Fruit fly (Drosophila melanogaster) whole organism, embryonic: ENCODE measurements around the gene fred.

Experiments
- Bgb ChIP-seq: fragments of 200-800 bp; sonication (Bioruptor generic); IDR thresholded peaks from 2 replicates; pipeline ENCODE4 v1.3.6; 2022; ENCODE audit warnings: missing biosample characterization, missing genetic modification characterization; ENCODE audit not compliant: partially characterized antibody
- CG11504 ChIP-seq: fragments of 200-800 bp; sonication (Bioruptor generic); optimal IDR thresholded peaks from 3 replicates; lab custom pipeline; 2019; ENCODE audit warnings: missing biosample characterization, mild to moderate bottlenecking, missing genetic modification characterization, moderate library complexity
- CG1233 ChIP-seq: fragments of 200-800 bp; sonication (Bioruptor generic); optimal IDR thresholded peaks from 4 replicates; lab custom pipeline; 2018; ENCODE audit warnings: missing biosample characterization, mild to moderate bottlenecking, missing genetic modification characterization
- CG12942 ChIP-seq: fragments of 200-800 bp; sonication (Bioruptor generic); optimal IDR thresholded peaks from 3 replicates; lab custom pipeline; 2016; ENCODE audit warnings: missing biosample characterization, missing genetic modification characterization
- CG14441 ChIP-seq: fragments of 200-800 bp; sonication (Bioruptor generic); IDR thresholded peaks from 2 replicates; pipeline ENCODE4 v1.3.6; 2022; ENCODE audit warnings: missing biosample characterization, missing genetic modification characterization
- CG14710 ChIP-seq: fragments of 200-800 bp; sonication (Bioruptor generic); optimal IDR thresholded peaks from 3 replicates; lab custom pipeline; 2019; ENCODE audit warnings: missing biosample characterization, mild to moderate bottlenecking, missing genetic modification characterization, moderate library complexity
- CG16815 ChIP-seq: fragments of 200-800 bp; sonication (Bioruptor generic); optimal IDR thresholded peaks from 3 replicates; lab custom pipeline; 2017; ENCODE audit warnings: missing biosample characterization, mild to moderate bottlenecking, missing genetic modification characterization
- CG17612 ChIP-seq: fragments of 200-800 bp; sonication (Bioruptor generic); IDR thresholded peaks from 2 replicates; pipeline ENCODE4 v1.3.6; 2022; ENCODE audit warnings: missing biosample characterization, missing genetic modification characterization
- CG17829 ChIP-seq: fragments of 200-800 bp; optimal IDR thresholded peaks from 2 replicates; lab custom pipeline; 2019; ENCODE audit warnings: missing biosample characterization, mild to moderate bottlenecking, missing genetic modification characterization, moderate library complexity
- CG2120 ChIP-seq: fragments of 200-800 bp; sonication (Bioruptor generic); optimal IDR thresholded peaks from 3 replicates; lab custom pipeline; 2016; ENCODE audit warnings: missing biosample characterization, missing genetic modification characterization
- CG2202 ChIP-seq: fragments of 200-800 bp; sonication (Bioruptor generic); optimal IDR thresholded peaks from 2 replicates; lab custom pipeline; 2018; ENCODE audit warnings: missing biosample characterization, mild to moderate bottlenecking, missing genetic modification characterization
- CG30431 ChIP-seq: fragments of 200-800 bp; sonication (Bioruptor generic); optimal IDR thresholded peaks from 2 replicates; lab custom pipeline; 2017; ENCODE audit warnings: missing biosample characterization, missing genetic modification characterization
- CG42726 ChIP-seq: fragments of 200-800 bp; sonication (Bioruptor generic); IDR thresholded peaks from 2 replicates; pipeline ENCODE4 v1.3.6; 2022; ENCODE audit warnings: missing biosample characterization, missing genetic modification characterization; ENCODE audit not compliant: partially characterized antibody
- CG6175 ChIP-seq: fragments of 200-800 bp; sonication (Bioruptor generic); IDR thresholded peaks from 3 replicates; pipeline ENCODE4 v1.3.6; 2022; ENCODE audit warnings: missing biosample characterization, missing genetic modification characterization
- CG6791 ChIP-seq: fragments of 200-800 bp; sonication (Bioruptor generic); IDR thresholded peaks from 3 replicates; pipeline ENCODE4 v1.3.6; 2022; ENCODE audit warnings: missing biosample characterization, missing genetic modification characterization; ENCODE audit not compliant: partially characterized antibody
- CG7357 ChIP-seq: fragments of 200-800 bp; sonication (Bioruptor generic); IDR thresholded peaks from 3 replicates; pipeline ENCODE4 v1.3.6; 2022; ENCODE audit warnings: missing biosample characterization, missing genetic modification characterization
- CG9817 ChIP-seq: fragments of 200-800 bp; sonication (Bioruptor generic); optimal IDR thresholded peaks from 2 replicates; lab custom pipeline; 2018; ENCODE audit warnings: missing biosample characterization, mild to moderate bottlenecking, missing genetic modification characterization, moderate library complexity
- CTCF ChIP-seq: fragments of 200-800 bp; sonication (Bioruptor generic); optimal IDR thresholded peaks from 2 replicates; lab custom pipeline; 2017; ENCODE audit warnings: missing biosample characterization, mild to moderate bottlenecking, missing genetic modification characterization, moderate library complexity
- CoRest ChIP-seq: fragments of 200-800 bp; sonication (Bioruptor generic); optimal IDR thresholded peaks from 3 replicates; lab custom pipeline; 2018; ENCODE audit warnings: missing biosample characterization, mild to moderate bottlenecking, missing genetic modification characterization, moderate library complexity
- E2f1 ChIP-seq: fragments of 200-800 bp; sonication (Bioruptor generic); IDR thresholded peaks from 2 replicates; pipeline ENCODE4 v1.3.6; 2022; ENCODE audit warnings: missing biosample characterization, missing genetic modification characterization
- Ets65A ChIP-seq: fragments of 200-800 bp; sonication (Bioruptor generic); peaks from one replicate; lab custom pipeline; 2016; ENCODE audit warnings: missing biosample characterization, missing genetic modification characterization
- Ets97D ChIP-seq: fragments of 200-800 bp; sonication (Bioruptor generic); optimal IDR thresholded peaks from 3 replicates; lab custom pipeline; 2016; ENCODE audit warnings: missing biosample characterization, missing genetic modification characterization
- H2.0 ChIP-seq: fragments of 200-800 bp; sonication (Bioruptor generic); IDR thresholded peaks from 2 replicates; pipeline ENCODE4 v1.3.6; 2022; ENCODE audit warnings: missing biosample characterization, missing genetic modification characterization
- HLH4C ChIP-seq: fragments of 200-800 bp; sonication (Bioruptor generic); IDR thresholded peaks from 3 replicates; pipeline ENCODE4 v1.3.6; 2022; ENCODE audit warnings: missing biosample characterization, missing genetic modification characterization; ENCODE audit not compliant: partially characterized antibody
- HLHmδ ChIP-seq: fragments of 200-800 bp; sonication (Bioruptor generic); optimal IDR thresholded peaks from 2 replicates; lab custom pipeline; 2018; ENCODE audit warnings: missing biosample characterization, mild to moderate bottlenecking, missing genetic modification characterization, moderate library complexity
- HmgD ChIP-seq: fragments of 200-800 bp; sonication (Bioruptor generic); optimal IDR thresholded peaks from 3 replicates; lab custom pipeline; 2016; ENCODE audit warnings: missing biosample characterization, missing genetic modification characterization
- Mad ChIP-seq: fragments of 200-800 bp; sonication (Bioruptor generic); optimal IDR thresholded peaks from 2 replicates; lab custom pipeline; 2016; ENCODE audit warnings: missing biosample characterization, missing genetic modification characterization
- Max ChIP-seq: fragments of 200-800 bp; sonication (Bioruptor generic); optimal IDR thresholded peaks from 2 replicates; lab custom pipeline; 2016; ENCODE audit warnings: missing biosample characterization, mild to moderate bottlenecking, missing genetic modification characterization
- Med ChIP-seq: fragments of 200-800 bp; sonication (Bioruptor generic); peaks from one replicate; lab custom pipeline; 2016; ENCODE audit warnings: missing biosample characterization, missing genetic modification characterization, mild to moderate bottlenecking, inconsistent platforms, moderate library complexity
- Meics ChIP-seq: fragments of 200-800 bp; sonication (Bioruptor generic); optimal IDR thresholded peaks from 2 replicates; lab custom pipeline; 2017; ENCODE audit warnings: missing biosample characterization, mild to moderate bottlenecking, missing genetic modification characterization
- Myb ChIP-seq: fragments of 200-800 bp; sonication (Bioruptor generic); optimal IDR thresholded peaks from 2 replicates; lab custom pipeline; 2016; ENCODE audit warnings: missing biosample characterization, missing genetic modification characterization
- NC2β ChIP-seq: fragments of 200-800 bp; sonication (Bioruptor generic); optimal IDR thresholded peaks from 2 replicates; lab custom pipeline; 2016; ENCODE audit warnings: missing biosample characterization, missing genetic modification characterization
- Neu2 ChIP-seq: fragments of 200-800 bp; sonication (Bioruptor generic); optimal IDR thresholded peaks from 3 replicates; lab custom pipeline; 2016; ENCODE audit warnings: missing biosample characterization, missing genetic modification characterization, borderline replicate concordance
- ac ChIP-seq: fragments of 200-800 bp; sonication (Bioruptor generic); optimal IDR thresholded peaks from 3 replicates; lab custom pipeline; 2017; ENCODE audit warnings: missing biosample characterization, mild to moderate bottlenecking, missing genetic modification characterization
- cas ChIP-seq: fragments of 200-800 bp; sonication (Bioruptor generic); IDR thresholded peaks from 2 replicates; pipeline ENCODE4 v1.3.6; 2022; ENCODE audit warnings: missing biosample characterization, missing genetic modification characterization
- ci ChIP-seq: fragments of 200-800 bp; sonication (Bioruptor generic); IDR thresholded peaks from 3 replicates; pipeline ENCODE4 v1.3.6; 2022; ENCODE audit warnings: missing biosample characterization, missing genetic modification characterization
- crc ChIP-seq: fragments of 200-800 bp; sonication (Bioruptor generic); optimal IDR thresholded peaks from 2 replicates; lab custom pipeline; 2016; ENCODE audit warnings: missing biosample characterization, missing genetic modification characterization
- crp ChIP-seq, 2 experiments: fragments of 200-800 bp; sonication (Bioruptor generic); optimal IDR thresholded peaks; 2 replicates in 1 of 2; 3 replicates in 1 of 2; lab custom pipeline; 2017; ENCODE audit warnings: missing biosample characterization in 2 of 2, missing genetic modification characterization in 2 of 2, mild to moderate bottlenecking in 1 of 2, moderate library complexity in 1 of 2
- cwo ChIP-seq: fragments of 200-800 bp; sonication (Bioruptor generic); optimal IDR thresholded peaks from 3 replicates; lab custom pipeline; 2017; ENCODE audit warnings: missing biosample characterization, missing genetic modification characterization, mild to moderate bottlenecking, moderate library complexity, missing genetic modification reagents
- dmrt99B ChIP-seq: fragments of 200-800 bp; sonication (Bioruptor generic); optimal IDR thresholded peaks from 2 replicates; lab custom pipeline; 2018; ENCODE audit warnings: missing biosample characterization, mild to moderate bottlenecking, missing genetic modification characterization, moderate library complexity
- gcm2 ChIP-seq: fragments of 200-800 bp; sonication (Bioruptor generic); optimal IDR thresholded peaks from 2 replicates; lab custom pipeline; 2016; ENCODE audit warnings: missing biosample characterization, missing genetic modification characterization
- grau ChIP-seq: fragments of 200-800 bp; optimal IDR thresholded peaks from 3 replicates; lab custom pipeline; 2019; ENCODE audit warnings: missing biosample characterization, mild to moderate bottlenecking, missing genetic modification characterization, moderate library complexity
- lab ChIP-seq: fragments of 200-800 bp; sonication (Bioruptor generic); optimal IDR thresholded peaks from 3 replicates; lab custom pipeline; 2017; ENCODE audit warnings: missing biosample characterization, missing genetic modification characterization, mild to moderate bottlenecking, moderate library complexity, missing genetic modification reagents
- lbe ChIP-seq: fragments of 200-800 bp; sonication (Bioruptor generic); optimal IDR thresholded peaks from 2 replicates; lab custom pipeline; 2016; ENCODE audit warnings: missing biosample characterization, mild to moderate bottlenecking, missing genetic modification characterization
- phol ChIP-seq: fragments of 200-800 bp; sonication (Bioruptor generic); optimal IDR thresholded peaks from 3 replicates; lab custom pipeline; 2018; ENCODE audit warnings: missing biosample characterization, mild to moderate bottlenecking, missing genetic modification characterization, moderate library complexity
- pita ChIP-seq: fragments of 200-800 bp; sonication (Bioruptor generic); optimal IDR thresholded peaks from 2 replicates; lab custom pipeline; 2017; ENCODE audit warnings: missing biosample characterization, mild to moderate bottlenecking, missing genetic modification characterization
- ranshi ChIP-seq: fragments of 200-800 bp; sonication (Bioruptor generic); IDR thresholded peaks from 2 replicates; pipeline ENCODE4 v1.3.6; 2022; ENCODE audit warnings: missing biosample characterization, missing genetic modification characterization
- slbo ChIP-seq: fragments of 200-800 bp; sonication (Bioruptor generic); IDR thresholded peaks from 2 replicates; pipeline ENCODE4 v1.3.6; 2022; ENCODE audit warnings: missing biosample characterization, missing genetic modification characterization
- sob ChIP-seq: fragments of 200-800 bp; sonication (Bioruptor generic); IDR thresholded peaks from 2 replicates; pipeline ENCODE4 v1.3.6; 2022; ENCODE audit warnings: missing biosample characterization, missing genetic modification characterization
- stc ChIP-seq: fragments of 200-800 bp; sonication (Bioruptor generic); IDR thresholded peaks from 2 replicates; pipeline ENCODE4 v1.3.6; 2022; ENCODE audit warnings: missing biosample characterization, missing genetic modification characterization
- stwl ChIP-seq: fragments of 200-800 bp; sonication (Bioruptor generic); optimal IDR thresholded peaks from 3 replicates; lab custom pipeline; 2018; ENCODE audit warnings: missing biosample characterization, mild to moderate bottlenecking, missing genetic modification characterization, moderate library complexity

The fred gene

DNA sequence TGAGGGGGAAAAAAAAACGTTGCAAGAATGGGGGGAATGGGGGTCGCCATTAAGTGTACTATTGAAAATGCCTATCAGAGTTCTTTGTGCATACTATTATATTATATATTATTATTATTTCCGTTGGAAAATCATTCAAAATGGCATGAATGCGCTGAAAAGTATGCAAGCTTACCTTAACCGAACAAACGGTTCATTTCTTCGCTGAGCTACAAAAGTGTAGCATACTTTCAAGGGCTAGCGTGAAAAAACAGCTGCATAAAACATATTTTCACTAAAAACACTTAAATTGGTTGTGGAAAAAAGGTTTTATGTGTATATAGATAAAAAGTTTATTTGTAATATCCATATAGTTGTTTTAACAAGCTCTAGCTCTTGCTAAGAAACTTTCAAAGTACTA lies 28.3 kb upstream of the fred start:
- TF ChIP-seq pita (GFP tag; lab: Kevin White, UChicago) (peak; percentile 60), CG17612 (GFP tag; lab: Robert Waterston, UW) (0 out of 2 replicates have a peak, but pooled peaks have one; percentile 35), Myb (GFP tag; lab: Kevin White, UChicago) (peak; percentile 86), stwl (peak; percentile 68), HLH4C (0 out of 3 replicates have a peak, but pooled peaks have one; percentile 12), phol (peak; percentile 39), CTCF (GFP tag; lab: Kevin White, UChicago) (peak; percentile 60), Med (peak; percentile 46), CoRest (tag; lab: Kevin White, UChicago) (peak; percentile 12), CG6791 (0 out of 3 replicates have a peak, but pooled peaks have one; percentile 28), CG14710 (peak; percentile 20), CG1233 (GFP tag; lab: Kevin White, UChicago) (no peak), CG12942 (GFP tag; lab: Kevin White, UChicago) (no peak), CG16815 (GFP tag; lab: Kevin White, UChicago) (no peak), ci (GFP tag; lab: Robert Waterston, UW) (0 out of 3 replicates have a peak, but pooled peaks have one; percentile 5), CG11504 (tag; lab: Kevin White, UChicago) (no peak), Ets97D (GFP tag; lab: Kevin White, UChicago) (peak; percentile 64), ranshi (GFP tag; lab: Robert Waterston, UW) (peak; percentile 5; the same call in 1 of the 2 replicates), crp (GFP tag; optimal IDR thresholded peaks at IDR 0.05; lab: Kevin White, UChicago) (peak in 1 of 2 experiments; percentile 6), CG42726 (GFP tag; lab: Robert Waterston, UW) (0 out of 2 replicates have a peak, but pooled peaks have one; percentile 19)

DNA sequence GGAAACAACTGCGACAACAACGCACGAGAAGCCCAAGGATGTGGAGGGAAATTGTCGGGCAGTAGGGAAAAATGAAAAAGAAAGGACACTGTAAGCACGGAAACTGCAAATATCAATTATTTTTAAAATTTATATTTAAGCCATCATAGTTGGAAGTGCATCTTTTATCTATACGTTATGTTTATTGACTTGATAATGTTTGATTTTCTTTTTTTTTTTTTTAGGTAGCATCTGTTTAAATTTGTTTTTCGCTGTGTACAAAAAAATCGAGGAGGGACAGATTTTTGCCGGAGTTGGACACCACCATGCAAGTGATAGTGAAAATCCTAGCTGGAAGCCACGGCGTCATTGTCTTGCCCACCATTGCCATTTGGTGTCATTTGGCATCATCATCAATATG lies 27.7 kb upstream of the fred start:
- TF ChIP-seq slbo (GFP tag; lab: Robert Waterston, UW), result peak; percentile 27; the same call in 1 of the 2 replicates
- TF ChIP-seq stc (GFP tag; lab: Robert Waterston, UW), result no peak
- no peak for TF ChIP-seq lbe (GFP tag; lab: Kevin White, UChicago)
- no peak for TF ChIP-seq CG30431 (GFP tag; lab: Kevin White, UChicago)
- TF ChIP-seq CG2202 (tag; lab: Kevin White, UChicago), result no peak
- TF ChIP-seq Bgb (GFP tag; lab: Robert Waterston, UW), result no peak
- TF ChIP-seq crc (GFP tag; lab: Kevin White, UChicago), result no peak
- TF ChIP-seq CG9817 (tag; lab: Kevin White, UChicago), result no peak
- TF ChIP-seq Meics (GFP tag; lab: Kevin White, UChicago), result peak; percentile 14
- no peak for TF ChIP-seq CG14441
- no peak for TF ChIP-seq HLH4C
- TF ChIP-seq grau, result peak; percentile 3
- peak; percentile 22 for TF ChIP-seq dmrt99B (tag; lab: Kevin White, UChicago)
- TF ChIP-seq E2f1 (GFP tag; lab: Robert Waterston, UW), result no peak
- TF ChIP-seq NC2β, result no peak
- no peak for TF ChIP-seq ac
- TF ChIP-seq CG6175 (GFP tag; lab: Robert Waterston, UW), result no peak
- TF ChIP-seq Neu2 (GFP tag; lab: Kevin White, UChicago), result no peak
- no peak for TF ChIP-seq HLHmδ (GFP tag; lab: Kevin White, UChicago)
- no peak for TF ChIP-seq Max (GFP tag; lab: Kevin White, UChicago)
- no peak for TF ChIP-seq cas (GFP tag; lab: Robert Waterston, UW)
- TF ChIP-seq CG17829 (tag; lab: Kevin White, UChicago), result no peak
- TF ChIP-seq CG2120 (GFP tag; lab: Kevin White, UChicago), result peak; percentile 58
- TF ChIP-seq H2.0 (GFP tag; lab: Robert Waterston, UW), result no peak
- no peak for TF ChIP-seq Ets65A (GFP tag; lab: Kevin White, UChicago)
- TF ChIP-seq sob (GFP tag; lab: Robert Waterston, UW), result no peak
- no peak for TF ChIP-seq CG7357
- no peak for TF ChIP-seq Mad
- TF ChIP-seq cwo, result peak; percentile 17
- TF ChIP-seq HmgD, result no peak
- TF ChIP-seq lab (GFP tag; lab: Kevin White, UChicago), result peak; percentile 26
- peak; percentile 19 for TF ChIP-seq CG11504 (tag; lab: Kevin White, UChicago)
- TF ChIP-seq gcm2, result no peak
